Worm (Caenorhabditis elegans): ENCODE results near the gene ags-3.
A peak's percentile ranks its signal among the peaks of the same experiment; 100 is the strongest.

The ags-3 gene

ce11 chrX:5311174-5311573 is 7.8 kb upstream of the ags-3 start:
- TF ChIP-seq hlh-4 (tag; optimal IDR thresholded peaks at IDR 0.05) (no peak), blmp-1 (tag; optimal IDR thresholded peaks at IDR 0.05) (no peak), xbp-1 (tag; optimal IDR thresholded peaks at IDR 0.05) (no peak), mep-1 (tag; optimal IDR thresholded peaks at IDR 0.05) (no peak), nhr-85 (tag) (no peak), pqm-1 (tag; optimal IDR thresholded peaks at IDR 0.05) (no peak), ceh-8 (GFP tag; optimal IDR thresholded peaks at IDR 0.05) (no peak), alr-1 (tag; optimal IDR thresholded peaks at IDR 0.05; ENCODE audit: borderline replicate concordance) (no peak), egl-27 (tag; optimal IDR thresholded peaks at IDR 0.05) (no peak), nhr-76 (tag; optimal IDR thresholded peaks at IDR 0.05) (no peak), sup-37 (GFP tag; optimal IDR thresholded peaks at IDR 0.05) (no peak)

ce11 chrX:5309622-5310021 is 6.2 kb upstream of the ags-3 start:
- TF ChIP-seq efl-3 (GFP tag; optimal IDR thresholded peaks at IDR 0.05) = no peak
- no peak for TF ChIP-seq aha-1 (tag; optimal IDR thresholded peaks at IDR 0.05)

ce11 chrX:5297942-5298611 is 5.3 kb downstream of the ags-3 start, which contains the start of gene ift-81:
TSS of gene ift-81 (plus strand) at chrX:5298561.
- TF ChIP-seq lin-13 (GFP tag; optimal IDR thresholded peaks at IDR 0.05) (peak; percentile 8), ztf-4 (tag; optimal IDR thresholded peaks at IDR 0.05) (no peak), ama-1 (optimal IDR thresholded peaks at IDR 0.05) (no peak), rnt-1 (tag; optimal IDR thresholded peaks at IDR 0.05) (peak; percentile 79), unc-98 (GFP tag; IDR thresholded peaks at IDR 0.05) (no peak), pax-3 (tag; optimal IDR thresholded peaks at IDR 0.05) (no peak), nhr-76 (tag; optimal IDR thresholded peaks at IDR 0.05) (no peak), swsn-7 (tag; optimal IDR thresholded peaks at IDR 0.05) (peak; percentile 74), tbx-2 (tag; optimal IDR thresholded peaks at IDR 0.05) (peak; percentile 64), unc-86 (tag; optimal IDR thresholded peaks at IDR 0.05) (peak; percentile 58), ceh-88 (GFP tag; IDR thresholded peaks at IDR 0.05) (no peak), grh-1 (GFP tag; IDR thresholded peaks at IDR 0.05) (no peak), ceh-82 (tag; optimal IDR thresholded peaks at IDR 0.05) (peak; percentile 18 to 63 (median 45)), ceh-8 (GFP tag; optimal IDR thresholded peaks at IDR 0.05) (peak; percentile 2), dpl-1 (GFP tag; optimal IDR thresholded peaks at IDR 0.05) (peak in 2 of 3 experiments; percentile 35 to 52), lin-35 (GFP tag; optimal IDR thresholded peaks at IDR 0.05) (peak; percentile 28 to 30), nhr-12 (tag; optimal IDR thresholded peaks at IDR 0.05) (no peak), elt-3 (tag; optimal IDR thresholded peaks at IDR 0.05) (no peak), nhr-11 (tag; optimal IDR thresholded peaks at IDR 0.05) (no peak), fkh-4 (tag; optimal IDR thresholded peaks at IDR 0.05; ENCODE audit: borderline replicate concordance) (no peak), efl-3 (GFP tag; optimal IDR thresholded peaks at IDR 0.05) (no peak), hpl-2 (GFP tag; optimal IDR thresholded peaks at IDR 0.05) (no peak), egl-13 (tag; optimal IDR thresholded peaks at IDR 0.05) (peak; percentile 37), efl-1 (optimal IDR thresholded peaks at IDR 0.05) (peak; percentile 37 to 41), efl-1 (GFP tag; optimal IDR thresholded peaks at IDR 0.05 in 1 of 2) (peak; percentile 5 to 90), fkh-10 (GFP tag; optimal IDR thresholded peaks at IDR 0.05) (no peak), ces-1 (GFP tag; optimal IDR thresholded peaks at IDR 0.05) (no peak), C16A3.4 (tag; optimal IDR thresholded peaks at IDR 0.05) (peak; percentile 8), lin-15B (tag; optimal IDR thresholded peaks at IDR 0.05) (no peak), hlh-17 (GFP tag; optimal IDR thresholded peaks at IDR 0.05; ENCODE audit: borderline replicate concordance) (no peak), fkh-8 (tag; optimal IDR thresholded peaks at IDR 0.05) (peak; percentile 55), snpc-4 (tag; optimal IDR thresholded peaks at IDR 0.05) (no peak), tlp-1 (tag; optimal IDR thresholded peaks at IDR 0.05) (no peak), elt-2 (tag; optimal IDR thresholded peaks at IDR 0.05) (no peak), nhr-19 (GFP tag; conservative IDR thresholded peaks at IDR 0.05) (peak; percentile 61), hlh-4 (tag; optimal IDR thresholded peaks at IDR 0.05) (no peak), nhr-28 (tag; optimal IDR thresholded peaks at IDR 0.05) (no peak), C04F5.9 (tag; optimal IDR thresholded peaks at IDR 0.05) (no peak), mef-2 (tag; optimal IDR thresholded peaks at IDR 0.05) (no peak), lir-3 (tag; optimal IDR thresholded peaks at IDR 0.05; ENCODE audit: poor library complexity) (no peak)

Measured in whole organism, L1 larva.